Worm (Caenorhabditis elegans) whole organism, midembryonic: Measurements from ENCODE around the gene slc-28.1.

Source experiments
- flt-1 ChIP-seq: fragments of 200-800 bp; sonication (Bioruptor generic); IDR thresholded peaks from 2 replicates; pipeline ENCODE4 v1.3.6; 2022; ENCODE audit warnings: missing genetic modification characterization, missing compliant biosample characterization
- med-1 ChIP-seq: sonication (generic microtip); optimal IDR thresholded peaks from 2 replicates; lab custom pipeline; 2017; ENCODE audit warnings: missing genetic modification characterization, mild to moderate bottlenecking, missing compliant biosample characterization, antibody characterized with exemption, missing genetic modification reagents; ENCODE audit not compliant: insufficient read depth
- ztf-23 ChIP-seq: fragments of 200-800 bp; sonication (Bioruptor generic); IDR thresholded peaks from 2 replicates; pipeline ENCODE4 v1.3.6; 2022; ENCODE audit warnings: missing genetic modification reagents, missing genetic modification characterization, missing compliant biosample characterization

DNA sequence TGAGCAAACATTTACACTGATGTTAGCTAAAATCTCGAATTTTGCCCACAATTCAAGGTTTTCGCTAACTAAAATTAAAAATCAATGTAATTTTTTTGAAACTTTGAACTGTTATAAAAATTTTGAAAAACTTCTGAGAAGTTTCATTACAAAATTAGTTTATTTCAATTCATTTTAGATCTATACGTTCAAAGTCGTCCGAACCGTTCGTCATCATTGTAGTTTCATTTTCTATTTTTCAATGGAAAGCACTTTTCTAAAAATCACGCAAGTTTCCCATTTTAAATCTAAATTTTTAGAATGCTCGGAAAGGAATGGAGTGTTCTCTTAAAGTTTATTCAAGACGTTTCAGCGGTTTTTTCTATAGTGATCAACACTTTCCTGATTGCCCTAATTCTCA, 46.3 kb downstream of the slc-28.1 start, which contains the start of gene str-228:
- TF ChIP-seq ztf-23 (GFP tag; lab: Robert Waterston, UW), result no peak
- no peak for TF ChIP-seq flt-1 (GFP tag; lab: Robert Waterston, UW)
- TF ChIP-seq med-1, result no peak
